Worm (Caenorhabditis elegans) whole organism, L4 larva: Measurements from ENCODE around the gene bath-26.
A peak's percentile ranks its signal among the peaks of the same experiment; 100 is the strongest.

Experiments used
- D1046.2 ChIP-seq: fragments of 200-800 bp; sonication (Bioruptor generic); IDR thresholded peaks from 2 replicates; pipeline ENCODE4 v1.3.6; 2022; ENCODE audit warnings: missing genetic modification characterization, missing compliant biosample characterization
- F26F4.8 ChIP-seq: fragments of 200-800 bp; sonication (Bioruptor generic); conservative IDR thresholded peaks from 2 replicates; pipeline ENCODE4 v1.3.6; 2022; ENCODE audit warnings: missing genetic modification characterization, missing compliant biosample characterization
- Y105C5A.15 ChIP-seq: fragments of 200-800 bp; sonication (Bioruptor generic); IDR thresholded peaks from 2 replicates; pipeline ENCODE4 v1.3.6; 2022; ENCODE audit warnings: missing genetic modification characterization, missing compliant biosample characterization
- Y75B8A.6 ChIP-seq: fragments of 200-800 bp; sonication (Bioruptor generic); IDR thresholded peaks from 2 replicates; pipeline ENCODE4 v1.3.6; 2022; ENCODE audit warnings: missing genetic modification reagents, missing genetic modification characterization, missing compliant biosample characterization
- ZK337.2 ChIP-seq: fragments of 200-800 bp; sonication (Bioruptor generic); IDR thresholded peaks from 2 replicates; pipeline ENCODE4 v1.3.6; 2022; ENCODE audit warnings: missing genetic modification reagents, missing genetic modification characterization, missing compliant biosample characterization
- arid-1 ChIP-seq: fragments of 200-800 bp; sonication (Bioruptor generic); conservative IDR thresholded peaks from 2 replicates; pipeline ENCODE4 v1.3.6; 2022; ENCODE audit warnings: missing genetic modification reagents, missing genetic modification characterization, missing compliant biosample characterization
- ceh-20 ChIP-seq: fragments of 200-800 bp; sonication (Bioruptor generic); IDR thresholded peaks from 2 replicates; pipeline ENCODE4 v1.3.6; 2022; ENCODE audit warnings: missing genetic modification reagents, missing genetic modification characterization, missing compliant biosample characterization
- ceh-28 ChIP-seq: fragments of 150-350 bp; optimal IDR thresholded peaks from 2 replicates; lab custom pipeline; 2014; ENCODE audit warnings: missing biosample characterization, missing genetic modification reagents, missing genetic modification characterization
- ceh-82 ChIP-seq: sonication (generic microtip); optimal IDR thresholded peaks from 2 replicates; lab custom pipeline; 2017; ENCODE audit warnings: missing biosample characterization, missing genetic modification characterization
- ces-1 ChIP-seq: fragments of 150-350 bp; sonication (generic microtip); optimal IDR thresholded peaks from 4 replicates; lab custom pipeline; 2014; ENCODE audit warnings: missing biosample characterization, missing genetic modification reagents, missing genetic modification characterization
- dmd-6 ChIP-seq: fragments of 200-800 bp; sonication (Bioruptor generic); IDR thresholded peaks from 2 replicates; pipeline ENCODE4 v1.3.6; 2022; ENCODE audit warnings: missing genetic modification reagents, missing genetic modification characterization, missing compliant biosample characterization
- dmd-8 ChIP-seq: fragments of 200-800 bp; sonication (Bioruptor generic); IDR thresholded peaks from 2 replicates; pipeline ENCODE4 v1.3.6; 2022; ENCODE audit warnings: missing genetic modification characterization, missing compliant biosample characterization
- dpl-1 ChIP-seq: fragments of 150-350 bp; optimal IDR thresholded peaks from 2 replicates; lab custom pipeline; 2014; ENCODE audit warnings: missing biosample characterization, missing genetic modification reagents, missing genetic modification characterization
- egl-43 ChIP-seq: fragments of 200-800 bp; sonication (Bioruptor generic); IDR thresholded peaks from 2 replicates; pipeline ENCODE4 v1.3.6; 2022; ENCODE audit warnings: missing genetic modification reagents, missing genetic modification characterization, missing compliant biosample characterization
- fkh-10 ChIP-seq: fragments of 150-350 bp; optimal IDR thresholded peaks from 2 replicates; lab custom pipeline; 2014; ENCODE audit warnings: missing biosample characterization, missing genetic modification reagents, missing genetic modification characterization
- hif-1 ChIP-seq, 2 experiments: sonication (generic microtip); optimal IDR thresholded peaks; 2 replicates each; lab custom pipeline; 2016 to 2017; ENCODE audit warnings: missing compliant biosample characterization in 2 of 2, missing genetic modification characterization in 2 of 2, missing genetic modification reagents in 2 of 2, missing genotype in 2 of 2, mild to moderate bottlenecking in 1 of 2
- hlh-11 ChIP-seq: fragments of 200-800 bp; sonication (Bioruptor generic); optimal IDR thresholded peaks from 2 replicates; lab custom pipeline; 2018; ENCODE audit warnings: mild to moderate bottlenecking, missing genetic modification characterization, missing compliant biosample characterization
- jun-1 ChIP-seq: fragments of 150-350 bp; optimal IDR thresholded peaks from 2 replicates; lab custom pipeline; 2014; ENCODE audit warnings: missing biosample characterization, missing genetic modification reagents, missing genetic modification characterization
- lin-39 ChIP-seq: fragments of 150-350 bp; optimal IDR thresholded peaks from 2 replicates; lab custom pipeline; 2014; ENCODE audit warnings: missing biosample characterization, missing genetic modification reagents, missing genetic modification characterization
- nhr-111 ChIP-seq: fragments of 200-800 bp; sonication (Bioruptor generic); optimal IDR thresholded peaks from 2 replicates; lab custom pipeline; 2018; ENCODE audit warnings: mild to moderate bottlenecking, missing genetic modification characterization, missing compliant biosample characterization
- nhr-28 ChIP-seq: fragments of 150-350 bp; optimal IDR thresholded peaks from 2 replicates; lab custom pipeline; 2014; ENCODE audit warnings: missing biosample characterization, missing genetic modification characterization
- nhr-6 ChIP-seq: fragments of 150-350 bp; optimal IDR thresholded peaks from 2 replicates; lab custom pipeline; 2014; ENCODE audit warnings: missing biosample characterization, missing genetic modification characterization
- pha-4 ChIP-seq, 2 experiments: fragments of 150-350 bp in 1 of 2; fragments of 200-800 bp in 1 of 2; sonication (Bioruptor generic) in 1 of 2; IDR thresholded peaks in 1 of 2; optimal IDR thresholded peaks in 1 of 2; 2 replicates each; pipeline versions ENCODE4 v1.3.6 to Lab custom; 2014 to 2022; ENCODE audit warnings: missing genetic modification characterization in 2 of 2, missing genetic modification reagents in 2 of 2, missing biosample characterization in 1 of 2, missing compliant biosample characterization in 1 of 2
- pqm-1 ChIP-seq: sonication (generic microtip); optimal IDR thresholded peaks from 2 replicates; lab custom pipeline; 2017; ENCODE audit warnings: missing biosample characterization, missing genetic modification characterization
- saeg-2 ChIP-seq: fragments of 200-800 bp; sonication (Bioruptor generic); IDR thresholded peaks from 2 replicates; pipeline ENCODE4 v1.3.6; 2022; ENCODE audit warnings: missing genetic modification reagents, missing genetic modification characterization, missing compliant biosample characterization
- skn-1 ChIP-seq: fragments of 150-350 bp; optimal IDR thresholded peaks from 2 replicates; lab custom pipeline; 2014; ENCODE audit warnings: missing biosample characterization, missing genetic modification characterization
- snpc-1.2 ChIP-seq: fragments of 200-800 bp; sonication (Bioruptor generic); IDR thresholded peaks from 2 replicates; pipeline ENCODE4 v1.3.6; 2022; ENCODE audit warnings: missing genetic modification reagents, missing genetic modification characterization, missing compliant biosample characterization
- spr-1 ChIP-seq: sonication (generic microtip); optimal IDR thresholded peaks from 2 replicates; lab custom pipeline; 2016; ENCODE audit warnings: mild to moderate bottlenecking, missing genetic modification characterization, missing compliant biosample characterization
- spr-3 ChIP-seq: fragments of 200-800 bp; sonication (Bioruptor generic); optimal IDR thresholded peaks from 2 replicates; lab custom pipeline; 2018; ENCODE audit warnings: mild to moderate bottlenecking, missing genetic modification characterization, missing compliant biosample characterization
- tag-97 ChIP-seq: fragments of 200-800 bp; sonication (Bioruptor generic); IDR thresholded peaks from 2 replicates; pipeline ENCODE4 v1.3.6; 2022; ENCODE audit warnings: missing genetic modification characterization, missing compliant biosample characterization
- tra-1 ChIP-seq: fragments of 200-800 bp; sonication (Bioruptor generic); IDR thresholded peaks from 2 replicates; pipeline ENCODE4 v1.3.6; 2022; ENCODE audit warnings: missing genetic modification reagents, missing genetic modification characterization, missing compliant biosample characterization
- vab-7 ChIP-seq: fragments of 200-800 bp; sonication (Bioruptor generic); IDR thresholded peaks from 2 replicates; pipeline ENCODE4 v1.3.6; 2022; ENCODE audit warnings: missing genetic modification reagents, missing genetic modification characterization, missing compliant biosample characterization
- zip-11 ChIP-seq: fragments of 200-800 bp; sonication (Bioruptor generic); IDR thresholded peaks from 2 replicates; pipeline ENCODE4 v1.3.6; 2022; ENCODE audit warnings: missing genetic modification characterization, missing compliant biosample characterization
- ztf-11 ChIP-seq: fragments of 150-350 bp; optimal IDR thresholded peaks from 2 replicates; lab custom pipeline; 2014; ENCODE audit warnings: missing biosample characterization, missing genetic modification characterization

The bath-26 gene

ce11 chrII:1589845-1590244 lies 10.7 kb downstream of the bath-26 start, which contains the start of gene T07H3.7:
Gene T07H3.7, minus strand, starts transcription at chrII:1589945.
- TF ChIP-seq snpc-1.2 (GFP tag; lab: Robert Waterston, UW) (no peak), skn-1 (tag; lab: Kevin White, UChicago) (no peak), fkh-10 (GFP tag; lab: Kevin White, UChicago) (no peak), ceh-20 (GFP tag; lab: Robert Waterston, UW) (no peak), hif-1 (tag; optimal IDR thresholded peaks at IDR 0.05; lab: Kevin White, UChicago) (no peak), nhr-6 (tag; lab: Kevin White, UChicago) (no peak), saeg-2 (GFP tag; lab: Robert Waterston, UW) (no peak), spr-1 (no peak), vab-7 (no peak), ZK337.2 (GFP tag; lab: Robert Waterston, UW) (no peak), tra-1 (GFP tag; lab: Robert Waterston, UW) (no peak), egl-43 (GFP tag; lab: Robert Waterston, UW) (no peak)

ce11 chrII:1586305-1586704 lies 14.3 kb downstream of the bath-26 start, which contains the start of gene T07H3.8:
Gene T07H3.8, plus strand, starts transcription at chrII:1586605.
- TF ChIP-seq pha-4 (GFP tag; IDR thresholded peaks at IDR 0.05; lab: Robert Waterston, UW) (no peak), pha-4 (tag; optimal IDR thresholded peaks at IDR 0.05; lab: Kevin White, UChicago) (no peak), zip-11 (GFP tag; lab: Robert Waterston, UW) (no peak), D1046.2 (no peak), jun-1 (tag; lab: Kevin White, UChicago) (no peak), vab-7 (no peak), tag-97 (no peak)

ce11 chrII:1584140-1584539 lies 16.4 kb downstream of the bath-26 start, which contains the start of gene clec-21:
Gene clec-21, minus strand, starts transcription at chrII:1584240.
- TF ChIP-seq zip-11 (GFP tag; lab: Robert Waterston, UW) (no peak), skn-1 (tag; lab: Kevin White, UChicago) (no peak), Y75B8A.6 (GFP tag; lab: Robert Waterston, UW) (no peak), pha-4 (GFP tag; IDR thresholded peaks at IDR 0.05; lab: Robert Waterston, UW) (no peak), pha-4 (tag; optimal IDR thresholded peaks at IDR 0.05; lab: Kevin White, UChicago) (no peak), arid-1 (GFP tag; lab: Robert Waterston, UW) (no peak), F26F4.8 (no peak), ceh-20 (GFP tag; lab: Robert Waterston, UW) (no peak), spr-3 (no peak), lin-39 (no peak), dmd-8 (GFP tag; lab: Robert Waterston, UW) (no peak), spr-1 (no peak), ces-1 (GFP tag; lab: Kevin White, UChicago) (no peak), hlh-11 (tag; lab: Kevin White, UChicago) (no peak), ceh-28 (tag; lab: Kevin White, UChicago) (no peak)
- TF ChIP-seq, all 104 proteins: peak for 0

- TF ChIP-seq ztf-11 (no peak), hlh-11 (tag; lab: Kevin White, UChicago) (peak; percentile 16), dpl-1 (GFP tag; lab: Kevin White, UChicago) (no peak), nhr-28 (tag; lab: Kevin White, UChicago) (peak; percentile 28), nhr-111 (GFP tag; lab: Kevin White, UChicago) (no peak)
Observed at ce11 chrII:1579886-1580285, 20.7 kb downstream of the bath-26 start, which contains the start of gene math-38. Gene math-38, minus strand, starts transcription at chrII:1579986.

DNA sequence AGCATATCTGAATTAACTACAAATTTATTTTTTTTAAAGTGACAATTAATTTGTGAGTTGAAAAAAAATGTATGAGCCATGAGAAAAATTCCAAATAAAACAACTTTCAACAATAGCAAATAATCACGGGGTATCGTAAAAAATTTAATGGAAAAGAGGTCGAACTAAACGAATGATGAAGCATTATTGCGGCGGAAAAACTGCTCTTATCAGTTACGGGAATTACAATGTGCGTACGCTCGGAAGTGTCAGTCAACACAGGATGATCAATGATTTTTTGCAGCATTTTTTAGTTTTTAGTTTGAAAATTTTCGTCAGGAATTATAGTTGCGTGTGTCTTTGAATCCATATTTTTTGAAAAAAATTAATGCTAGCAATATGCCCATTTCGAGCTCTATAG lies 23.8 kb downstream of the bath-26 start:
- TF ChIP-seq dmd-6 (GFP tag; lab: Robert Waterston, UW) (peak; percentile 79), hlh-11 (tag; lab: Kevin White, UChicago) (peak; percentile 30), pqm-1 (peak; percentile 92), Y105C5A.15 (GFP tag; lab: Robert Waterston, UW) (no peak), ceh-82 (tag; lab: Kevin White, UChicago) (no peak), nhr-28 (tag; lab: Kevin White, UChicago) (peak; percentile 70)
